Worm (Caenorhabditis elegans) whole organism, mixed stage, embryonic: ENCODE results near the gene ptrg-1.

Source experiments
- M03D4.4 ChIP-seq: sonication (generic microtip); optimal IDR thresholded peaks from 2 replicates; lab custom pipeline; 2017; ENCODE audit warnings: mild to moderate bottlenecking, missing genetic modification characterization, missing compliant biosample characterization
- bed-3 ChIP-seq: fragments of 200-800 bp; sonication (Bioruptor generic); optimal IDR thresholded peaks from 3 replicates; lab custom pipeline; 2018; ENCODE audit warnings: mild to moderate bottlenecking, missing genetic modification characterization, moderate library complexity, missing compliant biosample characterization
- blmp-1 ChIP-seq: fragments of 150-350 bp; optimal IDR thresholded peaks from 2 replicates; lab custom pipeline; 2014; ENCODE audit warnings: missing biosample characterization, missing genetic modification characterization
- ceh-39 ChIP-seq: fragments of 150-350 bp; optimal IDR thresholded peaks from 2 replicates; lab custom pipeline; 2014; ENCODE audit warnings: missing biosample characterization, missing genetic modification characterization
- ceh-43 ChIP-seq: fragments of 200-800 bp; sonication (Bioruptor generic); optimal IDR thresholded peaks from 2 replicates; lab custom pipeline; 2018; ENCODE audit warnings: mild to moderate bottlenecking, missing genetic modification characterization, moderate library complexity, missing compliant biosample characterization
- ceh-83 ChIP-seq: fragments of 200-800 bp; sonication (Bioruptor generic); optimal IDR thresholded peaks from 2 replicates; lab custom pipeline; 2018; ENCODE audit warnings: mild to moderate bottlenecking, missing genetic modification characterization, missing compliant biosample characterization
- ces-1 ChIP-seq: fragments of 150-350 bp; optimal IDR thresholded peaks from 2 replicates; lab custom pipeline; 2014; ENCODE audit warnings: missing biosample characterization, missing genetic modification reagents, missing genetic modification characterization
- cnd-1 ChIP-seq: fragments of 200-800 bp; sonication (Bioruptor generic); optimal IDR thresholded peaks from 2 replicates; lab custom pipeline; 2018; ENCODE audit warnings: mild to moderate bottlenecking, missing genetic modification characterization, missing compliant biosample characterization
- drap-1 ChIP-seq: fragments of 200-800 bp; sonication (Bioruptor generic); optimal IDR thresholded peaks from 3 replicates; lab custom pipeline; 2018; ENCODE audit warnings: mild to moderate bottlenecking, missing genetic modification characterization, missing compliant biosample characterization
- elt-1 ChIP-seq: sonication (generic microtip); optimal IDR thresholded peaks from 2 replicates; lab custom pipeline; 2017; ENCODE audit warnings: missing genetic modification characterization, mild to moderate bottlenecking, missing compliant biosample characterization, antibody characterized with exemption, moderate library complexity, borderline replicate concordance; ENCODE audit not compliant: insufficient read depth
- elt-3 ChIP-seq: fragments of 150-350 bp; optimal IDR thresholded peaks from 2 replicates; lab custom pipeline; 2014; ENCODE audit warnings: missing biosample characterization, missing genetic modification characterization
- flh-1 ChIP-seq: fragments of 200-800 bp; sonication (Bioruptor generic); optimal IDR thresholded peaks from 2 replicates; lab custom pipeline; 2018; ENCODE audit warnings: mild to moderate bottlenecking, missing genetic modification characterization, moderate library complexity, missing compliant biosample characterization
- ham-2 ChIP-seq: fragments of 200-800 bp; sonication (Bioruptor generic); optimal IDR thresholded peaks from 2 replicates; lab custom pipeline; 2018; ENCODE audit warnings: mild to moderate bottlenecking, missing genetic modification characterization, missing compliant biosample characterization
- hlh-1 ChIP-seq: fragments of 150-350 bp; optimal IDR thresholded peaks from 2 replicates; lab custom pipeline; 2014; ENCODE audit warnings: missing biosample characterization, missing genetic modification reagents, missing genetic modification characterization
- lin-13 ChIP-seq: fragments of 150-350 bp; optimal IDR thresholded peaks from 2 replicates; lab custom pipeline; 2014; ENCODE audit warnings: missing biosample characterization, missing genetic modification characterization
- lin-32 ChIP-seq: fragments of 200-800 bp; sonication (Bioruptor generic); optimal IDR thresholded peaks from 2 replicates; lab custom pipeline; 2018; ENCODE audit warnings: mild to moderate bottlenecking, missing genetic modification characterization, missing compliant biosample characterization
- lsy-2 ChIP-seq: fragments of 150-350 bp; optimal IDR thresholded peaks from 2 replicates; lab custom pipeline; 2014; ENCODE audit warnings: missing biosample characterization, missing genetic modification characterization
- mab-5 ChIP-seq: fragments of 150-350 bp; optimal IDR thresholded peaks from 2 replicates; lab custom pipeline; 2014; ENCODE audit warnings: missing biosample characterization, missing genetic modification characterization
- mep-1 ChIP-seq: fragments of 150-350 bp; optimal IDR thresholded peaks from 2 replicates; lab custom pipeline; 2017; ENCODE audit warnings: missing biosample characterization, missing genetic modification reagents, missing genetic modification characterization, inconsistent platforms
- mls-2 ChIP-seq: sonication (generic microtip); optimal IDR thresholded peaks from 2 replicates; lab custom pipeline; 2016; ENCODE audit warnings: mild to moderate bottlenecking, missing genetic modification characterization, moderate library complexity, missing compliant biosample characterization
- nhr-12 ChIP-seq: fragments of 150-350 bp; optimal IDR thresholded peaks from 2 replicates; lab custom pipeline; 2014; ENCODE audit warnings: missing biosample characterization, missing genetic modification characterization
- nhr-2 ChIP-seq: fragments of 150-350 bp; optimal IDR thresholded peaks from 2 replicates; lab custom pipeline; 2014; ENCODE audit warnings: missing biosample characterization, missing genetic modification characterization
- nhr-237 ChIP-seq: fragments of 150-350 bp; optimal IDR thresholded peaks from 2 replicates; lab custom pipeline; 2014; ENCODE audit warnings: missing biosample characterization, missing genetic modification characterization
- nhr-28 ChIP-seq: fragments of 150-350 bp; optimal IDR thresholded peaks from 2 replicates; lab custom pipeline; 2014; ENCODE audit warnings: missing biosample characterization, missing genetic modification characterization
- pha-4 ChIP-seq: fragments of 150-350 bp; optimal IDR thresholded peaks from 2 replicates; lab custom pipeline; 2018; ENCODE audit warnings: missing biosample characterization, missing genetic modification reagents, missing genetic modification characterization
- sem-2 ChIP-seq: fragments of 200-800 bp; sonication (Bioruptor generic); optimal IDR thresholded peaks from 2 replicates; lab custom pipeline; 2018; ENCODE audit warnings: mild to moderate bottlenecking, missing genetic modification characterization, missing compliant biosample characterization
- snpc-4 ChIP-seq: fragments of 150-350 bp; optimal IDR thresholded peaks from 2 replicates; lab custom pipeline; 2014; ENCODE audit warnings: missing biosample characterization, missing genetic modification characterization
- sptf-1 ChIP-seq: sonication (generic microtip); optimal IDR thresholded peaks from 2 replicates; lab custom pipeline; 2017; ENCODE audit warnings: mild to moderate bottlenecking, missing genetic modification characterization, moderate library complexity, missing compliant biosample characterization
- tbx-8 ChIP-seq: fragments of 200-800 bp; sonication (Bioruptor generic); optimal IDR thresholded peaks from 2 replicates; lab custom pipeline; 2018; ENCODE audit warnings: mild to moderate bottlenecking, missing genetic modification characterization, moderate library complexity, missing compliant biosample characterization
- unc-120 ChIP-seq: sonication (generic microtip); optimal IDR thresholded peaks from 2 replicates; lab custom pipeline; 2017; ENCODE audit warnings: missing genetic modification characterization, missing compliant biosample characterization; ENCODE audit not compliant: poor library complexity, severe bottlenecking
- unc-39 ChIP-seq: fragments of 150-350 bp; optimal IDR thresholded peaks from 2 replicates; lab custom pipeline; 2014; ENCODE audit warnings: missing biosample characterization, missing genetic modification characterization
- unc-62 ChIP-seq: fragments of 150-350 bp; optimal IDR thresholded peaks from 2 replicates; lab custom pipeline; 2014; ENCODE audit warnings: missing biosample characterization, missing genetic modification reagents, missing genetic modification characterization
- ztf-11 ChIP-seq: fragments of 150-350 bp; optimal IDR thresholded peaks from 2 replicates; lab custom pipeline; 2014; ENCODE audit warnings: missing biosample characterization, missing genetic modification characterization

ptrg-1 gene

ce11 chrIV:10222122-10222589 lies 27.9 kb upstream of the ptrg-1 start, which contains the start of gene C24F3.2:
Gene C24F3.2, plus strand, starts transcription at chrIV:10222539.
- TF ChIP-seq unc-62: no peak
- no peak for TF ChIP-seq pha-4 (tag; lab: Kevin White, UChicago)
- TF ChIP-seq lsy-2 (tag; lab: Kevin White, UChicago): peak; percentile 92
- no peak for TF ChIP-seq lin-32 (GFP tag; lab: Kevin White, UChicago)
- no peak for TF ChIP-seq tbx-8 (GFP tag; lab: Kevin White, UChicago)
- peak; percentile 94 for TF ChIP-seq ham-2
- TF ChIP-seq hlh-1: peak; percentile 27
- TF ChIP-seq nhr-2 (tag; lab: Kevin White, UChicago): peak; percentile 12
- TF ChIP-seq sptf-1 (tag; lab: Kevin White, UChicago): no peak
- no peak for TF ChIP-seq snpc-4 (tag; lab: Kevin White, UChicago)
- peak; percentile 11 for TF ChIP-seq drap-1 (GFP tag; lab: Kevin White, UChicago)
- peak; percentile 30 for TF ChIP-seq mep-1
- no peak for TF ChIP-seq nhr-237
- no peak for TF ChIP-seq ceh-43 (GFP tag; lab: Kevin White, UChicago)
- TF ChIP-seq mls-2 (tag; lab: Kevin White, UChicago): peak; percentile 77
- no peak for TF ChIP-seq blmp-1 (tag; lab: Kevin White, UChicago)
- TF ChIP-seq nhr-12: no peak
- TF ChIP-seq unc-120 (tag; lab: Kevin White, UChicago): no peak

- TF ChIP-seq tbx-8 (GFP tag; lab: Kevin White, UChicago) (no peak), ces-1 (GFP tag; lab: Kevin White, UChicago) (no peak), lsy-2 (tag; lab: Kevin White, UChicago) (no peak), drap-1 (GFP tag; lab: Kevin White, UChicago) (no peak), ceh-39 (no peak), hlh-1 (no peak), ceh-83 (no peak), mab-5 (no peak), unc-120 (tag; lab: Kevin White, UChicago) (no peak), lin-13 (no peak)
Observed at ce11 chrIV:10221187-10221586, 26.9 kb upstream of the ptrg-1 start, which contains the start of gene tram-1. Gene tram-1, minus strand, starts transcription at chrIV:10221287.

ce11 chrIV:10219208-10219607 lies 25.0 kb upstream of the ptrg-1 start, which contains the start of gene qns-1:
Gene qns-1, minus strand, starts transcription at chrIV:10219308.
- TF ChIP-seq M03D4.4 (tag; lab: Kevin White, UChicago) (no peak), sem-2 (no peak), sptf-1 (tag; lab: Kevin White, UChicago) (no peak), bed-3 (no peak), elt-3 (tag; lab: Kevin White, UChicago) (no peak), ceh-83 (no peak), cnd-1 (no peak), lin-32 (GFP tag; lab: Kevin White, UChicago) (no peak), ces-1 (GFP tag; lab: Kevin White, UChicago) (no peak), mab-5 (no peak), lsy-2 (tag; lab: Kevin White, UChicago) (no peak), unc-39 (tag; lab: Kevin White, UChicago) (no peak), lin-13 (no peak), nhr-28 (tag; lab: Kevin White, UChicago) (no peak), drap-1 (GFP tag; lab: Kevin White, UChicago) (no peak), ceh-39 (no peak)

ce11 chrIV:10216704-10217296 lies 22.6 kb upstream of the ptrg-1 start:
- TF ChIP-seq hlh-1 (no peak), ces-1 (GFP tag; lab: Kevin White, UChicago) (no peak), mep-1 (no peak), sem-2 (no peak), cnd-1 (no peak), mls-2 (tag; lab: Kevin White, UChicago) (no peak), ztf-11 (tag; lab: Kevin White, UChicago) (no peak), tbx-8 (GFP tag; lab: Kevin White, UChicago) (no peak), elt-1 (tag; lab: Kevin White, UChicago) (no peak), nhr-28 (tag; lab: Kevin White, UChicago) (no peak), nhr-12 (no peak), nhr-2 (tag; lab: Kevin White, UChicago) (no peak), flh-1 (no peak), ceh-43 (GFP tag; lab: Kevin White, UChicago) (no peak), nhr-237 (no peak)
- TF ChIP-seq, all 35 proteins: peak for 0
